Fruit fly (Drosophila melanogaster): ENCODE measurements around the gene CG1468.
A peak's percentile ranks its signal among the peaks of the same experiment; 100 is the strongest.

The CG1468 gene

dm6 chrX:9875948-9876853, 2.0 kb upstream of the CG1468 start, which contains the start of gene CG15247 (continued):
- TF ChIP-seq pnt (GFP tag; optimal IDR thresholded peaks at IDR 0.05) (peak; percentile 69), CG8290 (GFP tag; optimal IDR thresholded peaks at IDR 0.05) (peak; percentile 6), CG8290 (tag; optimal IDR thresholded peaks at IDR 0.05) (no peak), CG8388 (GFP tag; optimal IDR thresholded peaks at IDR 0.05) (peak; percentile 63), cwo (GFP tag; optimal IDR thresholded peaks at IDR 0.05) (peak; percentile 41), CG6689 (GFP tag; IDR thresholded peaks at IDR 0.05) (peak; percentile 76), tx (GFP tag; optimal IDR thresholded peaks at IDR 0.05) (peak; percentile 13), CG12299 (tag; optimal IDR thresholded peaks at IDR 0.05) (peak; percentile 37), croc (GFP tag; conservative IDR thresholded peaks at IDR 0.05) (peak; percentile 71), Hr39 (optimal IDR thresholded peaks at IDR 0.05) (no peak), CG7786 (GFP tag; optimal IDR thresholded peaks at IDR 0.05) (peak; percentile 50), CG7928 (GFP tag; optimal IDR thresholded peaks at IDR 0.05) (no peak), CG4424 (GFP tag; optimal IDR thresholded peaks at IDR 0.05) (peak; percentile 76), pfk (GFP tag; optimal IDR thresholded peaks at IDR 0.05) (no peak), lov (optimal IDR thresholded peaks at IDR 0.05) (no peak), lov (GFP tag; IDR thresholded peaks at IDR 0.05) (peak; percentile 55; the same call in 1 of the 3 replicates), CG15696 (tag; optimal IDR thresholded peaks at IDR 0.05) (peak; percentile 60), CG11247 (GFP tag; IDR thresholded peaks at IDR 0.05) (peak; percentile 79), ATbp (GFP tag; optimal IDR thresholded peaks at IDR 0.05) (peak; percentile 54), hbn (GFP tag; IDR thresholded peaks at IDR 0.05; ENCODE audit: partially characterized antibody) (no peak), da (GFP tag; optimal IDR thresholded peaks at IDR 0.05) (peak; percentile 1), CG6254 (GFP tag; optimal IDR thresholded peaks at IDR 0.05) (peak; percentile 5), gcm2 (GFP tag; optimal IDR thresholded peaks at IDR 0.05) (no peak), CG1603 (tag; optimal IDR thresholded peaks at IDR 0.05) (no peak), CG16813 (GFP tag; IDR thresholded peaks at IDR 0.05; ENCODE audit: partially characterized antibody) (no peak), CG3726 (GFP tag; IDR thresholded peaks at IDR 0.05) (no peak), CG5180 (GFP tag; optimal IDR thresholded peaks at IDR 0.05) (peak; percentile 33), CG1529 (GFP tag; optimal IDR thresholded peaks at IDR 0.05) (peak; percentile 36), Atf6 (GFP tag; IDR thresholded peaks at IDR 0.05) (peak; percentile 77; the same call in 1 of the 2 replicates), Awh (GFP tag; IDR thresholded peaks at IDR 0.05) (peak; percentile 62; the same call in 1 of the 2 replicates), CG2678 (tag; optimal IDR thresholded peaks at IDR 0.05) (peak; percentile 85), Ets65A (GFP tag) (peak; percentile 40), HLH54F (GFP tag; optimal IDR thresholded peaks at IDR 0.05) (peak; percentile 59), wek (GFP tag; optimal IDR thresholded peaks at IDR 0.05) (no peak), CG12071 (GFP tag; optimal IDR thresholded peaks at IDR 0.05) (peak; percentile 37), gem (tag; optimal IDR thresholded peaks at IDR 0.05) (peak; percentile 87), vfl (GFP tag; optimal IDR thresholded peaks at IDR 0.05) (peak; percentile 39), seq (GFP tag; IDR thresholded peaks at IDR 0.05) (peak; percentile 70), CG18619 (GFP tag; optimal IDR thresholded peaks at IDR 0.05) (peak; percentile 37), CG11504 (tag; optimal IDR thresholded peaks at IDR 0.05) (peak; percentile 79), ken (GFP tag; IDR thresholded peaks at IDR 0.05) (peak; percentile 77), CG8359 (GFP tag; optimal IDR thresholded peaks at IDR 0.05; ENCODE audit: borderline replicate concordance) (no peak), Rfx (GFP tag; IDR thresholded peaks at IDR 0.05) (peak; percentile 88), Meics (GFP tag; optimal IDR thresholded peaks at IDR 0.05) (peak; percentile 71), CG1832 (GFP tag; optimal IDR thresholded peaks at IDR 0.05) (peak; percentile 73), ems (GFP tag; optimal IDR thresholded peaks at IDR 0.05) (peak; percentile 47), gro (GFP tag; optimal IDR thresholded peaks at IDR 0.05) (peak; percentile 26), CG2712 (tag; optimal IDR thresholded peaks at IDR 0.05) (peak; percentile 73), sob (GFP tag; IDR thresholded peaks at IDR 0.05) (peak; percentile 81)
